Fruit fly (Drosophila melanogaster) whole organism, prepupa: ENCODE results near the gene Hmbs.

Experiments used
- Blimp-1 ChIP-seq: fragments of 200-800 bp; sonication (Bioruptor generic); optimal IDR thresholded peaks from 3 replicates; lab custom pipeline; 2017; ENCODE audit warnings: missing biosample characterization, missing genetic modification characterization, mild to moderate bottlenecking, moderate library complexity, missing genetic modification reagents
- CG10631 ChIP-seq: fragments of 200-800 bp; sonication (Bioruptor generic); optimal IDR thresholded peaks from 2 replicates; lab custom pipeline; 2016; ENCODE audit warnings: missing biosample characterization, missing genetic modification characterization
- CG10669 ChIP-seq: fragments of 200-800 bp; sonication (Bioruptor generic); optimal IDR thresholded peaks from 3 replicates; lab custom pipeline; 2018; ENCODE audit warnings: missing biosample characterization, mild to moderate bottlenecking, missing genetic modification characterization, moderate library complexity
- CG11294 ChIP-seq: fragments of 200-800 bp; sonication (Bioruptor generic); IDR thresholded peaks from 2 replicates; pipeline ENCODE4 v1.3.6; 2022; ENCODE audit warnings: missing biosample characterization, missing genetic modification characterization
- CG11762 ChIP-seq: fragments of 200-800 bp; sonication (Bioruptor generic); optimal IDR thresholded peaks from 3 replicates; lab custom pipeline; 2016; ENCODE audit warnings: missing biosample characterization, missing genetic modification characterization; ENCODE audit not compliant: insufficient read depth
- CG11902 ChIP-seq: fragments of 200-800 bp; sonication (Bioruptor generic); optimal IDR thresholded peaks from 3 replicates; lab custom pipeline; 2016; ENCODE audit warnings: missing biosample characterization, missing genetic modification characterization
- CG15336 ChIP-seq: fragments of 200-800 bp; sonication (Bioruptor generic); IDR thresholded peaks from 2 replicates; pipeline ENCODE4 v1.3.6; 2022; ENCODE audit warnings: missing biosample characterization, missing genetic modification characterization
- CG1621 ChIP-seq: fragments of 200-800 bp; sonication (Bioruptor generic); optimal IDR thresholded peaks from 3 replicates; lab custom pipeline; 2018; ENCODE audit warnings: missing biosample characterization, mild to moderate bottlenecking, missing genetic modification characterization
- CG16779 ChIP-seq: fragments of 200-800 bp; sonication (Bioruptor generic); optimal IDR thresholded peaks from 3 replicates; lab custom pipeline; 2017; ENCODE audit warnings: missing biosample characterization, mild to moderate bottlenecking, missing genetic modification characterization
- CG31627 ChIP-seq: fragments of 200-800 bp; sonication (Bioruptor generic); optimal IDR thresholded peaks from 3 replicates; lab custom pipeline; 2016; ENCODE audit warnings: missing biosample characterization, missing genetic modification characterization
- CG32006 ChIP-seq: fragments of 200-800 bp; sonication (Bioruptor generic); optimal IDR thresholded peaks from 3 replicates; lab custom pipeline; 2017; ENCODE audit warnings: missing biosample characterization, mild to moderate bottlenecking, missing genetic modification characterization
- CG34406 ChIP-seq: fragments of 200-800 bp; sonication (Bioruptor generic); optimal IDR thresholded peaks from 3 replicates; lab custom pipeline; 2016; ENCODE audit warnings: missing biosample characterization, missing genetic modification characterization
- CG3919 ChIP-seq: fragments of 200-800 bp; sonication (Bioruptor generic); optimal IDR thresholded peaks from 3 replicates; lab custom pipeline; 2016; ENCODE audit warnings: missing biosample characterization, missing genetic modification characterization
- CG4318 ChIP-seq: fragments of 200-800 bp; sonication (Bioruptor generic); optimal IDR thresholded peaks from 3 replicates; lab custom pipeline; 2017; ENCODE audit warnings: missing biosample characterization, mild to moderate bottlenecking, missing genetic modification characterization
- CG6163 ChIP-seq: fragments of 200-800 bp; sonication (Bioruptor generic); IDR thresholded peaks from 3 replicates; pipeline ENCODE4 v1.3.6; 2022; ENCODE audit warnings: missing biosample characterization, missing genetic modification characterization
- CG6276 ChIP-seq: fragments of 200-800 bp; sonication (Bioruptor generic); optimal IDR thresholded peaks from 2 replicates; lab custom pipeline; 2017; ENCODE audit warnings: missing biosample characterization, mild to moderate bottlenecking, missing genetic modification characterization
- CG6792 ChIP-seq: fragments of 200-800 bp; sonication (Bioruptor generic); optimal IDR thresholded peaks from 3 replicates; lab custom pipeline; 2016; ENCODE audit warnings: missing biosample characterization, missing genetic modification characterization
- CG6808 ChIP-seq: fragments of 200-800 bp; sonication (Bioruptor generic); optimal IDR thresholded peaks from 3 replicates; lab custom pipeline; 2017; ENCODE audit warnings: missing biosample characterization, missing genetic modification characterization, mild to moderate bottlenecking, moderate library complexity, missing genetic modification reagents
- CG6854 ChIP-seq: fragments of 200-800 bp; sonication (Bioruptor generic); optimal IDR thresholded peaks from 2 replicates; lab custom pipeline; 2017; ENCODE audit warnings: missing biosample characterization, mild to moderate bottlenecking, missing genetic modification characterization
- CG7368 ChIP-seq: fragments of 200-800 bp; sonication (Bioruptor generic); optimal IDR thresholded peaks from 3 replicates; lab custom pipeline; 2016; ENCODE audit warnings: missing biosample characterization, missing genetic modification characterization
- CG8319 ChIP-seq: fragments of 200-800 bp; sonication (Bioruptor generic); optimal IDR thresholded peaks from 3 replicates; lab custom pipeline; 2016; ENCODE audit warnings: missing biosample characterization, missing genetic modification characterization
- CG9139 ChIP-seq: fragments of 200-800 bp; sonication (Bioruptor generic); optimal IDR thresholded peaks from 3 replicates; lab custom pipeline; 2017; ENCODE audit warnings: missing biosample characterization, mild to moderate bottlenecking, missing genetic modification characterization
- Eip93F ChIP-seq: fragments of 200-800 bp; sonication (Bioruptor generic); optimal IDR thresholded peaks from 2 replicates; lab custom pipeline; 2016; ENCODE audit warnings: missing biosample characterization, mild to moderate bottlenecking, missing genetic modification characterization
- Ets21C ChIP-seq: fragments of 200-800 bp; sonication (Bioruptor generic); optimal IDR thresholded peaks from 3 replicates; lab custom pipeline; 2016; ENCODE audit warnings: missing biosample characterization, missing genetic modification characterization
- Gug ChIP-seq: fragments of 200-800 bp; sonication (Bioruptor generic); IDR thresholded peaks from 2 replicates; pipeline ENCODE4 v1.3.6; 2022; ENCODE audit warnings: missing biosample characterization, missing genetic modification characterization
- Hr39 ChIP-seq: fragments of 200-800 bp; sonication (Bioruptor generic); optimal IDR thresholded peaks from 2 replicates; lab custom pipeline; 2016; ENCODE audit warnings: missing biosample characterization, missing genetic modification characterization
- Hr4 ChIP-seq: fragments of 200-800 bp; sonication (Bioruptor generic); optimal IDR thresholded peaks from 3 replicates; lab custom pipeline; 2016; ENCODE audit warnings: missing biosample characterization, missing genetic modification characterization
- Met ChIP-seq: fragments of 200-800 bp; sonication (Bioruptor generic); optimal IDR thresholded peaks from 3 replicates; lab custom pipeline; 2016; ENCODE audit warnings: missing biosample characterization, missing genetic modification characterization
- OdsH ChIP-seq: fragments of 200-800 bp; sonication (Bioruptor generic); optimal IDR thresholded peaks from 3 replicates; lab custom pipeline; 2016; ENCODE audit warnings: missing biosample characterization, missing genetic modification characterization
- Smox ChIP-seq: fragments of 200-800 bp; sonication (Bioruptor generic); optimal IDR thresholded peaks from 3 replicates; lab custom pipeline; 2016; ENCODE audit warnings: missing biosample characterization, missing genetic modification characterization
- Sox102F ChIP-seq: fragments of 200-800 bp; sonication (Bioruptor generic); optimal IDR thresholded peaks from 2 replicates; lab custom pipeline; 2016; ENCODE audit warnings: missing biosample characterization, mild to moderate bottlenecking, missing genetic modification characterization
- Sox14 ChIP-seq: fragments of 200-800 bp; sonication (Bioruptor generic); optimal IDR thresholded peaks from 3 replicates; lab custom pipeline; 2016; ENCODE audit warnings: missing biosample characterization, missing genetic modification characterization
- Sox15 ChIP-seq: fragments of 200-800 bp; sonication (Bioruptor generic); optimal IDR thresholded peaks from 3 replicates; lab custom pipeline; 2016; ENCODE audit warnings: missing biosample characterization, missing genetic modification characterization
- cyc ChIP-seq: fragments of 200-800 bp; sonication (Bioruptor generic); optimal IDR thresholded peaks from 3 replicates; lab custom pipeline; 2016; ENCODE audit warnings: missing biosample characterization, missing genetic modification characterization
- esn ChIP-seq: fragments of 200-800 bp; sonication (Bioruptor generic); optimal IDR thresholded peaks from 2 replicates; lab custom pipeline; 2016; ENCODE audit warnings: missing biosample characterization, mild to moderate bottlenecking, missing genetic modification characterization, moderate library complexity
- fd59A ChIP-seq: fragments of 200-800 bp; sonication (Bioruptor generic); optimal IDR thresholded peaks from 2 replicates; lab custom pipeline; 2017; ENCODE audit warnings: missing biosample characterization, mild to moderate bottlenecking, missing genetic modification characterization, missing genetic modification reagents
- fd85E ChIP-seq: fragments of 200-800 bp; sonication (Bioruptor generic); optimal IDR thresholded peaks from 3 replicates; lab custom pipeline; 2016; ENCODE audit warnings: missing biosample characterization, missing genetic modification characterization
- fkh ChIP-seq: fragments of 200-800 bp; sonication (Bioruptor generic); optimal IDR thresholded peaks from 3 replicates; lab custom pipeline; 2017; ENCODE audit warnings: missing biosample characterization, mild to moderate bottlenecking, missing genetic modification characterization, moderate library complexity
- lz ChIP-seq: fragments of 200-800 bp; sonication (Bioruptor generic); optimal IDR thresholded peaks from 3 replicates; lab custom pipeline; 2016; ENCODE audit warnings: missing biosample characterization, missing genetic modification characterization
- net ChIP-seq: fragments of 200-800 bp; sonication (Bioruptor generic); optimal IDR thresholded peaks from 3 replicates; lab custom pipeline; 2016; ENCODE audit warnings: missing biosample characterization, missing genetic modification characterization
- pdm3 ChIP-seq: fragments of 200-800 bp; sonication (Bioruptor generic); optimal IDR thresholded peaks from 3 replicates; lab custom pipeline; 2016; ENCODE audit warnings: missing biosample characterization, missing genetic modification characterization
- spab ChIP-seq: fragments of 200-800 bp; sonication (Bioruptor generic); optimal IDR thresholded peaks from 2 replicates; lab custom pipeline; 2017; ENCODE audit warnings: missing biosample characterization, mild to moderate bottlenecking, missing genetic modification characterization, missing genetic modification reagents
- ss ChIP-seq, 2 experiments: fragments of 200-800 bp; sonication (Bioruptor generic); optimal IDR thresholded peaks; 2 replicates in 1 of 2; 3 replicates in 1 of 2; lab custom pipeline; 2017 to 2018; ENCODE audit warnings: mild to moderate bottlenecking in 2 of 2, missing biosample characterization in 2 of 2, missing genetic modification characterization in 2 of 2, moderate library complexity in 1 of 2
- svp ChIP-seq: fragments of 200-800 bp; sonication (Bioruptor generic); peaks from one replicate; lab custom pipeline; 2016; ENCODE audit warnings: missing biosample characterization, missing genetic modification characterization
- topi ChIP-seq: fragments of 200-800 bp; sonication (Bioruptor generic); optimal IDR thresholded peaks from 3 replicates; lab custom pipeline; 2016; ENCODE audit warnings: missing biosample characterization, missing genetic modification characterization
- vri ChIP-seq: fragments of 200-800 bp; sonication (Bioruptor generic); optimal IDR thresholded peaks from 3 replicates; lab custom pipeline; 2016; ENCODE audit warnings: missing biosample characterization, mild to moderate bottlenecking, missing genetic modification characterization

Hmbs gene

DNA sequence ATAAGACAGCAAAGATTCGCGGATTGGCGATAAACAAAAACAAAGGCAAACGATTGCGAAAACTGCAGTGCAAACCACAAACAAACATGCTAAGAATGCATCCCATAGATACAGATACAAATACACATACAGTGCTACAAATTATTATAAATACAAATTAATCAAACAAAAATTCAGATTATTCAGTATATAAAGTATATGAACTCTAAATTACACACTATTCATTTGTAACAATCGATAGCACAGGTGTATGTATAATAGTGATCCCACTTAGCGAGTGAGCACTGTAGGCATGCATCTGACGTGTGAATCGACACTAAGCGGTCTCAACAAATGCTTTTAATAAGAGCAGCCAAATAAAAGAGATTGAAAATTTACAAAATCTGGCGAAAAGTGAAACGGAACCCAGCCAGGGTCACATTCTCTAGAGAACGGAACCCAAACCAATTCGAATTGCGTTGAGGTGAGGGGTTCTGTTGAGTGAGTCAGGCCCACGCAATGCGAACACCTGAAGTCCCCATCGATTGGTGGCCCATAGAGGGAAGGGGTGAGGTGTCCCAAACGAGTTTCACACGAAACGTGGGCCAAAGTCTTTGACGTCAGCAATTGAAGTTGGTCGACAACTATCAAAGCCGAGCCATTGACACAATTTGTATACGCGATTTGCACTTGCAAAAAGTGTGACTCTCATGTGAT lies 39.9 kb downstream of the Hmbs start (continued):
- TF ChIP-seq CG10669 (no peak), OdsH (GFP tag; lab: Kevin White, UChicago) (peak; percentile 73), CG4318 (peak; percentile 42), CG6808 (GFP tag; lab: Kevin White, UChicago) (no peak), spab (GFP tag; lab: Kevin White, UChicago) (no peak), Hr4 (GFP tag; lab: Kevin White, UChicago) (peak; percentile 82), CG16779 (no peak), CG31627 (GFP tag; lab: Kevin White, UChicago) (peak; percentile 74), CG6854 (GFP tag; lab: Kevin White, UChicago) (no peak), CG6792 (GFP tag; lab: Kevin White, UChicago) (peak; percentile 56), Eip93F (GFP tag; lab: Kevin White, UChicago) (no peak), CG7368 (GFP tag; lab: Kevin White, UChicago) (no peak), vri (no peak), Hr39 (peak; percentile 72), Blimp-1 (GFP tag; lab: Kevin White, UChicago) (no peak), Gug (GFP tag; lab: Robert Waterston, UW) (peak; percentile 61; the same call in 1 of the 2 replicates), CG6276 (GFP tag; lab: Kevin White, UChicago) (peak; percentile 31), svp (GFP tag; lab: Kevin White, UChicago) (peak; percentile 80), Sox102F (GFP tag; lab: Kevin White, UChicago) (peak; percentile 69), CG34406 (GFP tag; lab: Kevin White, UChicago) (peak; percentile 78), Sox15 (peak; percentile 39), Sox14 (GFP tag; lab: Kevin White, UChicago) (peak; percentile 73), fkh (GFP tag; lab: Kevin White, UChicago) (no peak)

DNA sequence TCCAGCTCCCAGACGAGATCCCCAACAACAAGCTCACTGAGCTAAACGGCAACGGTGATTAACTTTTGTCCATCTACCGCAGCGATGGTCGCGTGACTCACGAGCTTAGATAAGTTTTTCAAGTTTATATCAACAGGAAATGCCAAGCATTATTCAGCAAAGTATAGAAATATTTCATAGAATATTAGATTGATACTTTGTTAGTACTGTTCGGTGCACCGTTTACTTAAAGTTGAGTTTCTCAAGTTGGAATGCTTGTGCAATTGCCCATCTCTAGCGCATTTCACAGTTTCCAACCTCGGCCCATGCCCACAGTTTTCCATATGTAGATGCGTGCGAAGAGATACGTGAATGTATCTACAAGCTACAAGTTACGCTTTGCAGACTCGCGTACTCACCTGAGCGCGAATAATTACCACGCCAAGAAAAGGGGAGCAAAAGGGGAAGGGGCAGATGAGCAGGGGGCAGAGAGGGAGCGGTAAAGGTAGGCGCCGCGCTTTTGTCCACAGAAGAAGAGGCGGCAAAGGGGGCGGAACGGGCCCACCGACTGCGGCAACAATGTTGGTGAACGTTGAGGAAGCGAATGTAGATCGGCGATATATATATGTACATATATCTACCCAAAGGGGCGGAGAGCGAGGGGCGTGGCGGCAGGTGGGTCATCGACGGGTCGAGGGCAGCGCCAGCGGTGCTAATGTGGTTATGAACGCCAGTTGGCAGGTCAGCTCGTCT lies 41.5 kb downstream of the Hmbs start:
- TF ChIP-seq CG10631 (GFP tag; lab: Kevin White, UChicago) (peak; percentile 60), CG32006 (peak; percentile 89), ss (GFP tag; optimal IDR thresholded peaks at IDR 0.05; lab: Kevin White, UChicago) (peak; percentile 61 to 69), CG6276 (GFP tag; lab: Kevin White, UChicago) (peak; percentile 78), topi (GFP tag; lab: Kevin White, UChicago) (peak; percentile 36), CG6808 (GFP tag; lab: Kevin White, UChicago) (peak; percentile 49), Smox (no peak), Eip93F (GFP tag; lab: Kevin White, UChicago) (no peak), CG11294 (GFP tag; lab: Robert Waterston, UW) (0 out of 2 replicates have a peak, but pooled peaks have one; percentile 46), cyc (GFP tag; lab: Kevin White, UChicago) (no peak), CG11762 (GFP tag; lab: Kevin White, UChicago) (no peak), CG3919 (GFP tag; lab: Kevin White, UChicago) (peak; percentile 66), svp (GFP tag; lab: Kevin White, UChicago) (no peak), CG10669 (peak; percentile 65), spab (GFP tag; lab: Kevin White, UChicago) (peak; percentile 45), CG6163 (GFP tag; lab: Robert Waterston, UW) (peak; percentile 85), CG9139 (GFP tag; lab: Kevin White, UChicago) (peak; percentile 5), CG8319 (GFP tag; lab: Kevin White, UChicago) (no peak), CG11902 (GFP tag; lab: Kevin White, UChicago) (no peak), net (peak; percentile 63), Ets21C (GFP tag; lab: Kevin White, UChicago) (no peak), Sox15 (no peak), vri (no peak), CG16779 (no peak), pdm3 (GFP tag; lab: Kevin White, UChicago) (peak; percentile 71), lz (GFP tag; lab: Kevin White, UChicago) (peak; percentile 26), Sox102F (GFP tag; lab: Kevin White, UChicago) (peak; percentile 12), fd59A (GFP tag; lab: Kevin White, UChicago) (peak; percentile 48), CG15336 (GFP tag; lab: Robert Waterston, UW) (peak; percentile 85), Sox14 (GFP tag; lab: Kevin White, UChicago) (peak; percentile 68), Met (GFP tag; lab: Kevin White, UChicago) (peak; percentile 14), esn (GFP tag; lab: Kevin White, UChicago) (peak; percentile 15), fd85E (GFP tag; lab: Kevin White, UChicago) (no peak), CG1621 (tag; lab: Kevin White, UChicago) (peak; percentile 38), Gug (GFP tag; lab: Robert Waterston, UW) (peak; percentile 53; the same call in 1 of the 2 replicates)
